Worm (Caenorhabditis elegans) whole organism, midembryonic: ENCODE results near the gene algn-2.

Experiments
- T22C8.4 ChIP-seq: fragments of 200-800 bp; sonication (Bioruptor generic); IDR thresholded peaks from 2 replicates; pipeline ENCODE4 v1.3.6; 2022; ENCODE audit warnings: missing genetic modification characterization, missing compliant biosample characterization
- cog-1 ChIP-seq: sonication (generic microtip); optimal IDR thresholded peaks from 2 replicates; lab custom pipeline; 2016; ENCODE audit warnings: missing genetic modification characterization, missing compliant biosample characterization
- flt-1 ChIP-seq: fragments of 200-800 bp; sonication (Bioruptor generic); IDR thresholded peaks from 2 replicates; pipeline ENCODE4 v1.3.6; 2022; ENCODE audit warnings: missing genetic modification characterization, missing compliant biosample characterization
- klf-2 ChIP-seq: fragments of 200-800 bp; sonication (Bioruptor generic); conservative IDR thresholded peaks from 2 replicates; pipeline ENCODE4 v1.3.6; 2022; ENCODE audit warnings: missing genetic modification reagents, missing genetic modification characterization, missing compliant biosample characterization
- med-1 ChIP-seq: sonication (generic microtip); optimal IDR thresholded peaks from 2 replicates; lab custom pipeline; 2017; ENCODE audit warnings: missing genetic modification characterization, mild to moderate bottlenecking, missing compliant biosample characterization, antibody characterized with exemption, missing genetic modification reagents; ENCODE audit not compliant: insufficient read depth
- ref-1 ChIP-seq: fragments of 200-800 bp; sonication (Bioruptor generic); conservative IDR thresholded peaks from 2 replicates; pipeline ENCODE4 v1.3.6; 2022; ENCODE audit warnings: missing genetic modification reagents, missing genetic modification characterization, missing compliant biosample characterization
- tab-1 ChIP-seq: fragments of 200-800 bp; sonication (Bioruptor generic); IDR thresholded peaks from 2 replicates; pipeline ENCODE4 v1.3.6; 2022; ENCODE audit warnings: missing genetic modification characterization, missing compliant biosample characterization
- ztf-23 ChIP-seq: fragments of 200-800 bp; sonication (Bioruptor generic); IDR thresholded peaks from 2 replicates; pipeline ENCODE4 v1.3.6; 2022; ENCODE audit warnings: missing genetic modification reagents, missing genetic modification characterization, missing compliant biosample characterization
- ztf-29 ChIP-seq: fragments of 200-800 bp; sonication (Bioruptor generic); IDR thresholded peaks from 2 replicates; pipeline ENCODE4 v1.3.6; 2022; ENCODE audit warnings: missing genetic modification reagents, missing genetic modification characterization, missing compliant biosample characterization

algn-2 gene

ce11 chrII:5335370-5336034, 39.6 kb upstream of the algn-2 start:
- TF ChIP-seq klf-2, result no peak
- no peak for TF ChIP-seq ref-1
- no peak for TF ChIP-seq cog-1 (tag; lab: Kevin White, UChicago)
- TF ChIP-seq T22C8.4 (GFP tag; lab: Robert Waterston, UW), result no peak
- TF ChIP-seq med-1 (GFP tag; lab: Kevin White, UChicago), result no peak
- TF ChIP-seq ztf-23 (GFP tag; lab: Robert Waterston, UW), result no peak
- no peak for TF ChIP-seq ztf-29 (GFP tag; lab: Robert Waterston, UW)
- TF ChIP-seq tab-1 (GFP tag; lab: Robert Waterston, UW), result no peak
- TF ChIP-seq flt-1, result no peak

- TF ChIP-seq ztf-23 (GFP tag; lab: Robert Waterston, UW) (peak; percentile 63; the same call in 1 of the 2 replicates), ztf-29 (GFP tag; lab: Robert Waterston, UW) (0 out of 2 replicates have a peak, but pooled peaks have one; percentile 42), cog-1 (tag; lab: Kevin White, UChicago) (no peak), flt-1 (0 out of 2 replicates have a peak, but pooled peaks have one; percentile 8)
These were observed 39.1 kb upstream of the algn-2 start for ce11 chrII:5336035-5336376.

- TF ChIP-seq cog-1 (tag; lab: Kevin White, UChicago), result peak; percentile 18
- no peak for TF ChIP-seq klf-2
These were observed 38.2 kb upstream of the algn-2 start for ce11 chrII:5336660-5337494.

ce11 chrII:5337495-5337840, 37.6 kb upstream of the algn-2 start:
- TF ChIP-seq ztf-29 (GFP tag; lab: Robert Waterston, UW), result no peak
- TF ChIP-seq flt-1, result no peak
- TF ChIP-seq med-1 (GFP tag; lab: Kevin White, UChicago), result no peak
- no peak for TF ChIP-seq tab-1 (GFP tag; lab: Robert Waterston, UW)
- no peak for TF ChIP-seq ztf-23 (GFP tag; lab: Robert Waterston, UW)

ce11 chrII:5338301-5338700, 36.8 kb upstream of the algn-2 start:
- TF ChIP-seq T22C8.4 (GFP tag; lab: Robert Waterston, UW) (no peak), ztf-29 (GFP tag; lab: Robert Waterston, UW) (no peak), tab-1 (GFP tag; lab: Robert Waterston, UW) (no peak), flt-1 (no peak), ztf-23 (GFP tag; lab: Robert Waterston, UW) (no peak), cog-1 (tag; lab: Kevin White, UChicago) (no peak), klf-2 (no peak), ref-1 (no peak), med-1 (GFP tag; lab: Kevin White, UChicago) (no peak)

ce11 chrII:5339547-5339946, 35.5 kb upstream of the algn-2 start:
- no peak for TF ChIP-seq ztf-23 (GFP tag; lab: Robert Waterston, UW)
- no peak for TF ChIP-seq tab-1 (GFP tag; lab: Robert Waterston, UW)
- TF ChIP-seq med-1 (GFP tag; lab: Kevin White, UChicago), result no peak
- no peak for TF ChIP-seq flt-1
- TF ChIP-seq klf-2, result no peak
- no peak for TF ChIP-seq T22C8.4 (GFP tag; lab: Robert Waterston, UW)
- TF ChIP-seq ref-1, result no peak
- TF ChIP-seq ztf-29 (GFP tag; lab: Robert Waterston, UW), result no peak

- TF ChIP-seq flt-1, result no peak
- TF ChIP-seq med-1 (GFP tag; lab: Kevin White, UChicago), result no peak
- TF ChIP-seq ztf-29 (GFP tag; lab: Robert Waterston, UW), result no peak
- no peak for TF ChIP-seq klf-2
- no peak for TF ChIP-seq ztf-23 (GFP tag; lab: Robert Waterston, UW)
- TF ChIP-seq tab-1 (GFP tag; lab: Robert Waterston, UW), result no peak
- no peak for TF ChIP-seq ref-1
- TF ChIP-seq T22C8.4 (GFP tag; lab: Robert Waterston, UW), result no peak
- no peak for TF ChIP-seq cog-1 (tag; lab: Kevin White, UChicago)
These were observed 34.1 kb upstream of the algn-2 start for ce11 chrII:5340672-5341568.

- no peak for TF ChIP-seq klf-2
- no peak for TF ChIP-seq T22C8.4 (GFP tag; lab: Robert Waterston, UW)
- no peak for TF ChIP-seq ztf-23 (GFP tag; lab: Robert Waterston, UW)
- no peak for TF ChIP-seq flt-1
- no peak for TF ChIP-seq tab-1 (GFP tag; lab: Robert Waterston, UW)
- TF ChIP-seq ztf-29 (GFP tag; lab: Robert Waterston, UW), result no peak
- TF ChIP-seq ref-1, result no peak
- no peak for TF ChIP-seq cog-1 (tag; lab: Kevin White, UChicago)
- TF ChIP-seq med-1 (GFP tag; lab: Kevin White, UChicago), result no peak
These were observed 33.5 kb upstream of the algn-2 start for ce11 chrII:5341573-5341972.

ce11 chrII:5342412-5342811, 32.7 kb upstream of the algn-2 start:
- TF ChIP-seq tab-1 (GFP tag; lab: Robert Waterston, UW) (no peak), T22C8.4 (GFP tag; lab: Robert Waterston, UW) (no peak), klf-2 (no peak), cog-1 (tag; lab: Kevin White, UChicago) (no peak), flt-1 (no peak), med-1 (GFP tag; lab: Kevin White, UChicago) (no peak), ztf-29 (GFP tag; lab: Robert Waterston, UW) (no peak), ref-1 (no peak), ztf-23 (GFP tag; lab: Robert Waterston, UW) (no peak)
